Worm (Caenorhabditis elegans) whole organism, mixed stage, embryonic: ENCODE data around the gene nspb-5.

Source experiments
- M03D4.4 ChIP-seq: sonication (generic microtip); optimal IDR thresholded peaks from 2 replicates; lab custom pipeline; 2017; ENCODE audit warnings: mild to moderate bottlenecking, missing genetic modification characterization, missing compliant biosample characterization
- bed-3 ChIP-seq: fragments of 200-800 bp; sonication (Bioruptor generic); optimal IDR thresholded peaks from 3 replicates; lab custom pipeline; 2018; ENCODE audit warnings: mild to moderate bottlenecking, missing genetic modification characterization, moderate library complexity, missing compliant biosample characterization
- blmp-1 ChIP-seq: fragments of 150-350 bp; optimal IDR thresholded peaks from 2 replicates; lab custom pipeline; 2014; ENCODE audit warnings: missing biosample characterization, missing genetic modification characterization
- ceh-39 ChIP-seq: fragments of 150-350 bp; optimal IDR thresholded peaks from 2 replicates; lab custom pipeline; 2014; ENCODE audit warnings: missing biosample characterization, missing genetic modification characterization
- ceh-43 ChIP-seq: fragments of 200-800 bp; sonication (Bioruptor generic); optimal IDR thresholded peaks from 2 replicates; lab custom pipeline; 2018; ENCODE audit warnings: mild to moderate bottlenecking, missing genetic modification characterization, moderate library complexity, missing compliant biosample characterization
- ceh-83 ChIP-seq: fragments of 200-800 bp; sonication (Bioruptor generic); optimal IDR thresholded peaks from 2 replicates; lab custom pipeline; 2018; ENCODE audit warnings: mild to moderate bottlenecking, missing genetic modification characterization, missing compliant biosample characterization
- ces-1 ChIP-seq: fragments of 150-350 bp; optimal IDR thresholded peaks from 2 replicates; lab custom pipeline; 2014; ENCODE audit warnings: missing biosample characterization, missing genetic modification reagents, missing genetic modification characterization
- cnd-1 ChIP-seq: fragments of 200-800 bp; sonication (Bioruptor generic); optimal IDR thresholded peaks from 2 replicates; lab custom pipeline; 2018; ENCODE audit warnings: mild to moderate bottlenecking, missing genetic modification characterization, missing compliant biosample characterization
- drap-1 ChIP-seq: fragments of 200-800 bp; sonication (Bioruptor generic); optimal IDR thresholded peaks from 3 replicates; lab custom pipeline; 2018; ENCODE audit warnings: mild to moderate bottlenecking, missing genetic modification characterization, missing compliant biosample characterization
- elt-1 ChIP-seq: sonication (generic microtip); optimal IDR thresholded peaks from 2 replicates; lab custom pipeline; 2017; ENCODE audit warnings: missing genetic modification characterization, mild to moderate bottlenecking, missing compliant biosample characterization, antibody characterized with exemption, moderate library complexity, borderline replicate concordance; ENCODE audit not compliant: insufficient read depth
- elt-3 ChIP-seq: fragments of 150-350 bp; optimal IDR thresholded peaks from 2 replicates; lab custom pipeline; 2014; ENCODE audit warnings: missing biosample characterization, missing genetic modification characterization
- flh-1 ChIP-seq: fragments of 200-800 bp; sonication (Bioruptor generic); optimal IDR thresholded peaks from 2 replicates; lab custom pipeline; 2018; ENCODE audit warnings: mild to moderate bottlenecking, missing genetic modification characterization, moderate library complexity, missing compliant biosample characterization
- ham-2 ChIP-seq: fragments of 200-800 bp; sonication (Bioruptor generic); optimal IDR thresholded peaks from 2 replicates; lab custom pipeline; 2018; ENCODE audit warnings: mild to moderate bottlenecking, missing genetic modification characterization, missing compliant biosample characterization
- hlh-1 ChIP-seq: fragments of 150-350 bp; optimal IDR thresholded peaks from 2 replicates; lab custom pipeline; 2014; ENCODE audit warnings: missing biosample characterization, missing genetic modification reagents, missing genetic modification characterization
- lin-13 ChIP-seq: fragments of 150-350 bp; optimal IDR thresholded peaks from 2 replicates; lab custom pipeline; 2014; ENCODE audit warnings: missing biosample characterization, missing genetic modification characterization
- lin-32 ChIP-seq: fragments of 200-800 bp; sonication (Bioruptor generic); optimal IDR thresholded peaks from 2 replicates; lab custom pipeline; 2018; ENCODE audit warnings: mild to moderate bottlenecking, missing genetic modification characterization, missing compliant biosample characterization
- lsy-2 ChIP-seq: fragments of 150-350 bp; optimal IDR thresholded peaks from 2 replicates; lab custom pipeline; 2014; ENCODE audit warnings: missing biosample characterization, missing genetic modification characterization
- mab-5 ChIP-seq: fragments of 150-350 bp; optimal IDR thresholded peaks from 2 replicates; lab custom pipeline; 2014; ENCODE audit warnings: missing biosample characterization, missing genetic modification characterization
- mep-1 ChIP-seq: fragments of 150-350 bp; optimal IDR thresholded peaks from 2 replicates; lab custom pipeline; 2017; ENCODE audit warnings: missing biosample characterization, missing genetic modification reagents, missing genetic modification characterization, inconsistent platforms
- mls-2 ChIP-seq: sonication (generic microtip); optimal IDR thresholded peaks from 2 replicates; lab custom pipeline; 2016; ENCODE audit warnings: mild to moderate bottlenecking, missing genetic modification characterization, moderate library complexity, missing compliant biosample characterization
- nhr-12 ChIP-seq: fragments of 150-350 bp; optimal IDR thresholded peaks from 2 replicates; lab custom pipeline; 2014; ENCODE audit warnings: missing biosample characterization, missing genetic modification characterization
- nhr-2 ChIP-seq: fragments of 150-350 bp; optimal IDR thresholded peaks from 2 replicates; lab custom pipeline; 2014; ENCODE audit warnings: missing biosample characterization, missing genetic modification characterization
- nhr-237 ChIP-seq: fragments of 150-350 bp; optimal IDR thresholded peaks from 2 replicates; lab custom pipeline; 2014; ENCODE audit warnings: missing biosample characterization, missing genetic modification characterization
- nhr-28 ChIP-seq: fragments of 150-350 bp; optimal IDR thresholded peaks from 2 replicates; lab custom pipeline; 2014; ENCODE audit warnings: missing biosample characterization, missing genetic modification characterization
- nhr-76 ChIP-seq: sonication (generic microtip); optimal IDR thresholded peaks from 2 replicates; lab custom pipeline; 2017; ENCODE audit warnings: missing biosample characterization, missing genetic modification characterization
- pha-4 ChIP-seq: fragments of 150-350 bp; optimal IDR thresholded peaks from 2 replicates; lab custom pipeline; 2018; ENCODE audit warnings: missing biosample characterization, missing genetic modification reagents, missing genetic modification characterization
- sem-2 ChIP-seq: fragments of 200-800 bp; sonication (Bioruptor generic); optimal IDR thresholded peaks from 2 replicates; lab custom pipeline; 2018; ENCODE audit warnings: mild to moderate bottlenecking, missing genetic modification characterization, missing compliant biosample characterization
- snpc-4 ChIP-seq: fragments of 150-350 bp; optimal IDR thresholded peaks from 2 replicates; lab custom pipeline; 2014; ENCODE audit warnings: missing biosample characterization, missing genetic modification characterization
- sptf-1 ChIP-seq: sonication (generic microtip); optimal IDR thresholded peaks from 2 replicates; lab custom pipeline; 2017; ENCODE audit warnings: mild to moderate bottlenecking, missing genetic modification characterization, moderate library complexity, missing compliant biosample characterization
- tbx-8 ChIP-seq: fragments of 200-800 bp; sonication (Bioruptor generic); optimal IDR thresholded peaks from 2 replicates; lab custom pipeline; 2018; ENCODE audit warnings: mild to moderate bottlenecking, missing genetic modification characterization, moderate library complexity, missing compliant biosample characterization
- unc-120 ChIP-seq: sonication (generic microtip); optimal IDR thresholded peaks from 2 replicates; lab custom pipeline; 2017; ENCODE audit warnings: missing genetic modification characterization, missing compliant biosample characterization; ENCODE audit not compliant: poor library complexity, severe bottlenecking
- unc-39 ChIP-seq: fragments of 150-350 bp; optimal IDR thresholded peaks from 2 replicates; lab custom pipeline; 2014; ENCODE audit warnings: missing biosample characterization, missing genetic modification characterization
- unc-62 ChIP-seq: fragments of 150-350 bp; optimal IDR thresholded peaks from 2 replicates; lab custom pipeline; 2014; ENCODE audit warnings: missing biosample characterization, missing genetic modification reagents, missing genetic modification characterization
- zip-8 ChIP-seq: fragments of 150-350 bp; optimal IDR thresholded peaks from 2 replicates; lab custom pipeline; 2014; ENCODE audit warnings: missing biosample characterization, missing genetic modification characterization
- ztf-11 ChIP-seq: fragments of 150-350 bp; optimal IDR thresholded peaks from 2 replicates; lab custom pipeline; 2014; ENCODE audit warnings: missing biosample characterization, missing genetic modification characterization

nspb-5 gene

DNA sequence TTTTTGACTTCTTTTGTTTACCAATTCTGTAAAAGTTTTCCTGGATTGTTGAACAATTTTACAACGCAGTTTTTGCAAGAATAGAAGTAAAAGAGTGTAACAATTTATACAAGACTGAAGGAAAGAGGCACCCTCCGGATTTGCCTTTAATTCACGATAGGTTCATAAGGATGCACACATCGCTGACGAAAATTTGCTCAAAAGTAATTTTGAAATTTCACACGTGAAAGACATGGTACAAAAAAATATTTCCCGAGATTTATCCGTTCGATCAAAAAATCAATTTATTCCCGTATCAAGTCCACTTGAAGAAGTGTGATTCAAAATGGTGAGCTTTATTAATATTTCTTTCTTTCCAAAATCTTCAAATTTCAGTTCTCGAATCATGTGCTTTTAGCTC lies 20.9 kb upstream of the nspb-5 start, which contains the start of gene C43G2.3:
TSS of gene C43G2.3 (plus strand) at position 301 of the 400 bp plus-strand sequence.
- TF ChIP-seq ces-1: no peak
- no peak for TF ChIP-seq lin-13
- no peak for TF ChIP-seq elt-3
- no peak for TF ChIP-seq blmp-1

DNA sequence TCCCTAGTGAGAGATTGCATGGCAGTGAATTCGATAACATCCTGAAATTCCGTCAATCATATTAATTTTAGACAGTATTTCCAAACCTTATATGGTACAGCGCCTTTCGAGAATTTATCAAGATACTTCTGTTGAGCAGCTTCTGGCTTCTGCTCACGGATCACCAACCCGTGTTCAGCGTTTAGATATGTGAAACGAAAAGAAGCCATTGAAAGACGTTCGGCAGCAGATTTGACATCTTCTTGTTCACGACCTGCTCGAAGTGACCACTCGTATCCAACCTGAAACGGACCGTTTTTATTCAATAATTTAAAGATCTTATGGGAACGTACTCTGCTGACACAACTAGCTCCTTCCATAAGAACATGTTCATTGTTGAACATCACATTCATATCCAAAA lies 17.2 kb upstream of the nspb-5 start:
- TF ChIP-seq nhr-2 (tag; lab: Kevin White, UChicago): no peak
- TF ChIP-seq nhr-237 (tag; lab: Kevin White, UChicago): no peak
- no peak for TF ChIP-seq M03D4.4
- TF ChIP-seq lin-32: no peak
- no peak for TF ChIP-seq elt-3
- TF ChIP-seq nhr-76 (tag; lab: Kevin White, UChicago): no peak
- no peak for TF ChIP-seq lsy-2 (tag; lab: Kevin White, UChicago)
- TF ChIP-seq cnd-1: no peak
- TF ChIP-seq ham-2 (GFP tag; lab: Kevin White, UChicago): no peak

DNA sequence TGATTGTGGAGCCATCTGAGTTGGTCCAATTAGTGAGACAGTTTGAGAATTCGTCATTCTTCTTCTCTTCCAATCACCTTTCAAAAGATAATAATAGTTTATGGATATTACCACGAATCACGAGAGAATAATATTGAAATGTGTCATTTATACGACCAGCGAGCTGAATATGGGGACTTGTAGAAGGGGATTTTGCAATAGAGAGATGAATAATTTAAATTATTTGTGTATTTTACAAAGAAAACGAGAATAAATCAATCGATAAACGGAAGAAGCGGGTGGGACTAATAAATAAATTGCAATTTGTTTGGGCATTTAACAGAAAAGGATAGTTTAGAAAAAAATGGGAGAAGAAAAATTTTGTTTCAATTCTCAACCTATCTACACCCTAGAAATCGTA lies 16.2 kb upstream of the nspb-5 start, which contains the start of gene odr-8:
TSS of gene odr-8 (minus strand) at position 101 of the 400 bp plus-strand sequence.
- TF ChIP-seq lsy-2 (tag; lab: Kevin White, UChicago) (no peak), unc-120 (tag; lab: Kevin White, UChicago) (no peak), ham-2 (GFP tag; lab: Kevin White, UChicago) (no peak)

DNA sequence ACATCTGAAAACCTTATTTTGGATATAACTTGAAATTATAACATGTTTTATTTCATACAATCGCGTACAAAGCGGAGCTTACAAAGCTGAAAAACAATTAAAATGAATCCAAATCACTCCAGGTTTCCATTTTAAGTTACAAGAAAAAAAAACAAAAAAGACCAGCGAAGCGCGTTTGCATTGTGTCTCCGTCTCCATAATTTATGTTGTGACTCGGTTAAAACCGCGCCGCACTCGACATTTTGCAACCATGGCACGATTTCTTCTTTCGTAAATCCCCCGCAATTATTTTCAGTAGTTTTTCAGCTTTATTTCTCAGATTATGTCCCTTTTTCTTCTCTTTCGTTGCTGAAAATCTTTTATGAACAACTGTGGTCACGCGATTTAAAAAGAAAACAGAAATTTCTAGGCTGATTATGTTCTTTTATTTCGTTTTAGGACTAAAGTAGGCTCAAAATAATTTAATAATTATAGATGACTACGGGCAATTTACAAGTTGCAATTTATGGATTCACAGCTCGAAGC lies 13.4 kb upstream of the nspb-5 start, which contains the start of the genes F38A5.2 and dnj-11:
TSS of gene F38A5.2 (minus strand) at position 4 of the 525 bp plus-strand sequence.
TSS of gene dnj-11 (plus strand) at position 475 of the 525 bp plus-strand sequence.
- TF ChIP-seq unc-120 (tag; lab: Kevin White, UChicago): peak; percentile 55
- TF ChIP-seq mep-1 (tag; lab: Kevin White, UChicago): peak; percentile 95
- TF ChIP-seq drap-1 (GFP tag; lab: Kevin White, UChicago): no peak
- TF ChIP-seq elt-1 (tag; lab: Kevin White, UChicago): no peak
- no peak for TF ChIP-seq ham-2 (GFP tag; lab: Kevin White, UChicago)
- TF ChIP-seq bed-3 (GFP tag; lab: Kevin White, UChicago): no peak
- no peak for TF ChIP-seq nhr-12 (tag; lab: Kevin White, UChicago)
- TF ChIP-seq cnd-1: no peak
- TF ChIP-seq ceh-39 (tag; lab: Kevin White, UChicago): peak; percentile 73
- TF ChIP-seq mab-5 (tag; lab: Kevin White, UChicago): no peak
- peak; percentile 78 for TF ChIP-seq nhr-237 (tag; lab: Kevin White, UChicago)
- no peak for TF ChIP-seq zip-8
- TF ChIP-seq lin-13: peak; percentile 68
- no peak for TF ChIP-seq nhr-76 (tag; lab: Kevin White, UChicago)
- no peak for TF ChIP-seq snpc-4 (tag; lab: Kevin White, UChicago)
- TF ChIP-seq unc-62 (GFP tag; lab: Kevin White, UChicago): no peak
- TF ChIP-seq M03D4.4: no peak
- no peak for TF ChIP-seq elt-3
- peak; percentile 75 for TF ChIP-seq ces-1
- TF ChIP-seq ceh-83 (GFP tag; lab: Kevin White, UChicago): no peak
- no peak for TF ChIP-seq sem-2 (GFP tag; lab: Kevin White, UChicago)
- no peak for TF ChIP-seq unc-39 (tag; lab: Kevin White, UChicago)
- no peak for TF ChIP-seq ztf-11
- TF ChIP-seq lsy-2 (tag; lab: Kevin White, UChicago): peak; percentile 78
- TF ChIP-seq nhr-28: no peak
- TF ChIP-seq sptf-1 (tag; lab: Kevin White, UChicago): no peak
- no peak for TF ChIP-seq tbx-8 (GFP tag; lab: Kevin White, UChicago)
- TF ChIP-seq mls-2 (tag; lab: Kevin White, UChicago): no peak
- no peak for TF ChIP-seq flh-1 (GFP tag; lab: Kevin White, UChicago)
- no peak for TF ChIP-seq nhr-2 (tag; lab: Kevin White, UChicago)
- TF ChIP-seq ceh-43 (GFP tag; lab: Kevin White, UChicago): no peak
- no peak for TF ChIP-seq lin-32
- TF ChIP-seq blmp-1: no peak
- peak; percentile 25 for TF ChIP-seq hlh-1
- peak; percentile 64 for TF ChIP-seq pha-4
- TF ChIP-seq, all 35 proteins: peak for 9
